Fruit fly (Drosophila melanogaster): ENCODE data around the gene GstD2.

Gene GstD2

DNA sequence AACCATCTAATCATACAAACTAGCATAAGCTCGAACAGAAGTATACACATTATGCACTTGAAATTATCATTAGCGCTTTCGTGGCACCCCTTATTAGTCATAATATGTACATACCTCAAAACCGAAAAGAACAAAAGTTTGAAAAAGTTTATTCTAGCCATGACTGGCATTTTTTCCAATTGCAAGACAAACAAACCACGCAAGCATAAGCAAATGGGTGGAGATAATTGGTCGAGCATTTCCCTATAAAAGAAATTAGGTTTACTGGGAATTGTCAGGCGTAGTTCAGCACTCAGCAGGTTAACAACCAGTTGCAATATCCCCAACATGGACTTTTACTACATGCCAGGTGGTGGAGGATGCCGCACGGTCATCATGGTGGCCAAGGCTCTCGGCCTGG is at the start of gene GstD2:
GstD2 (plus strand) TSS at position 301 of the 400 bp plus-strand sequence.
- no peak for TF ChIP-seq CG14655 (GFP tag; optimal IDR thresholded peaks at IDR 0.05)
- TF ChIP-seq Snoo (tag; optimal IDR thresholded peaks at IDR 0.05) = no peak
- TF ChIP-seq gl (tag; optimal IDR thresholded peaks at IDR 0.05) = no peak
- no peak for TF ChIP-seq fd96Ca (GFP tag; IDR thresholded peaks at IDR 0.05)
- no peak for TF ChIP-seq CG9948 (tag; optimal IDR thresholded peaks at IDR 0.05)
- no peak for TF ChIP-seq CG8301 (tag; optimal IDR thresholded peaks at IDR 0.05)
- TF ChIP-seq Ets98B (GFP tag; IDR thresholded peaks at IDR 0.05) = no peak
- no peak for TF ChIP-seq CG17806 (tag; optimal IDR thresholded peaks at IDR 0.05)
- no peak for TF ChIP-seq CG15710 (tag; optimal IDR thresholded peaks at IDR 0.05)

DNA sequence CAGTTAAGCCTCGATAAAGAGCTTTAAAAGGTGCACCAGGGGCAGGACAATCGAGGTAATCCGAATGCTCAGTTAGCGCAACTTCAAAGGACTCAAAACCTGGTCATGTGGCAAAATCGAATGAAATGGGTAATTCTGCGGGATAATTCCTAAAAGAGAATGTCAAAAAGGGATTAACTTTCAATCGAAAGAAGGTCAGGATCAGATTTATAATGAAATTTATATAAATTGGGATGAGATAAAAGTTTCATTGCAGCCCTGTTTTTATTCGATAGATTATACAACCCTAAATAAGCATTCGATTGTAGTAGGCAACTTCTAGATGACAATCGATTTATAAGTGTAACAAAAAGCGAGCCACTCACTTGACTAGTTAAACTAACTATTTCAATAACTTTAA is 48.5 kb upstream of the GstD2 start, which contains the start of gene CG10013:
CG10013 (plus strand) TSS at position 301 of the 400 bp plus-strand sequence.
- TF ChIP-seq CG17806 (tag; optimal IDR thresholded peaks at IDR 0.05) (no peak), CG32121 (GFP tag; IDR thresholded peaks at IDR 0.05) (no peak), CG15710 (tag; optimal IDR thresholded peaks at IDR 0.05) (no peak), rn (GFP tag; IDR thresholded peaks at IDR 0.05) (no peak), EcR (GFP tag; optimal IDR thresholded peaks at IDR 0.05) (no peak)

DNA sequence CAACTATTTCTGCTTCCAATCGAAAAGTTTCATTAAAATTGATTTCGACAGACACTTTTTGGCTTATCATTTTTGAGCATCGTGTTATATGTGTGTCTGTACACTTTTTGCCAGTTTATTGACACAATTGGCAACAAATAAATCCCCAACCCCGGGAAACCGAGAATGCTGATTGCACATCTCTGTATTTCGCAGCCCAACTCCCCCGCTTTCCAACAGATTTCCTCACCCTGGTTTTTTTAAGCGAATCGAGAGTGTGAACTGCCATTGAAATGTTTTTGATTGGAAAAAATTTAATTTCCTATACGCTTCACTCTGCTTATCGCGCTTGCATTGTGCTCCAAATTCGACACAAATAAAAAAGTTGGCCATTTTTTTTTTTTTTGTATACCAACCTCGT is 44.9 kb upstream of the GstD2 start:
- no peak for TF ChIP-seq Pif1B (GFP tag; optimal IDR thresholded peaks at IDR 0.05)
- TF ChIP-seq CG14655 (GFP tag; optimal IDR thresholded peaks at IDR 0.05) = no peak
- TF ChIP-seq EcR (GFP tag; optimal IDR thresholded peaks at IDR 0.05) = no peak
- no peak for TF ChIP-seq CG15710 (tag; optimal IDR thresholded peaks at IDR 0.05)
- no peak for TF ChIP-seq CG8301 (tag; optimal IDR thresholded peaks at IDR 0.05)
- TF ChIP-seq fd96Ca (GFP tag; IDR thresholded peaks at IDR 0.05) = no peak
- no peak for TF ChIP-seq CG12605 (GFP tag; IDR thresholded peaks at IDR 0.05)
- TF ChIP-seq D1 (tag; optimal IDR thresholded peaks at IDR 0.05) = no peak
- TF ChIP-seq CG17806 (tag; optimal IDR thresholded peaks at IDR 0.05) = no peak
- TF ChIP-seq Snoo (tag; optimal IDR thresholded peaks at IDR 0.05) = no peak
- TF ChIP-seq CG10348 (GFP tag; IDR thresholded peaks at IDR 0.05) = no peak
- TF ChIP-seq gl (tag; optimal IDR thresholded peaks at IDR 0.05) = no peak
- no peak for TF ChIP-seq CG32121 (GFP tag; IDR thresholded peaks at IDR 0.05)
- no peak for TF ChIP-seq CG34367 (tag; optimal IDR thresholded peaks at IDR 0.05)
- TF ChIP-seq rn (GFP tag; IDR thresholded peaks at IDR 0.05) = no peak
- TF ChIP-seq CG4496 (GFP tag; IDR thresholded peaks at IDR 0.05) = no peak
- TF ChIP-seq CG9948 (tag; optimal IDR thresholded peaks at IDR 0.05) = no peak
- no peak for TF ChIP-seq CG13204 (GFP tag; optimal IDR thresholded peaks at IDR 0.05)
- TF ChIP-seq CG8159 (tag; optimal IDR thresholded peaks at IDR 0.05) = no peak

- TF ChIP-seq CG13204 (GFP tag; optimal IDR thresholded peaks at IDR 0.05) = no peak
- TF ChIP-seq CG8301 (tag; optimal IDR thresholded peaks at IDR 0.05) = no peak
- TF ChIP-seq CG9948 (tag; optimal IDR thresholded peaks at IDR 0.05) = no peak
- no peak for TF ChIP-seq rn (GFP tag; IDR thresholded peaks at IDR 0.05)
- TF ChIP-seq gl (tag; optimal IDR thresholded peaks at IDR 0.05) = no peak
- TF ChIP-seq CG34367 (tag; optimal IDR thresholded peaks at IDR 0.05) = no peak
- TF ChIP-seq CG4496 (GFP tag; IDR thresholded peaks at IDR 0.05) = no peak
- TF ChIP-seq CG32121 (GFP tag; IDR thresholded peaks at IDR 0.05) = no peak
- no peak for TF ChIP-seq CG12605 (GFP tag; IDR thresholded peaks at IDR 0.05)
Observed at dm6 chr3R:12329827-12330226, 41.9 kb upstream of the GstD2 start.

- TF ChIP-seq CG17806 (tag; optimal IDR thresholded peaks at IDR 0.05) = no peak
- TF ChIP-seq Snoo (tag; optimal IDR thresholded peaks at IDR 0.05) = no peak
- no peak for TF ChIP-seq rn (GFP tag; IDR thresholded peaks at IDR 0.05)
- no peak for TF ChIP-seq CG10348 (GFP tag; IDR thresholded peaks at IDR 0.05)
- no peak for TF ChIP-seq CG32121 (GFP tag; IDR thresholded peaks at IDR 0.05)
- TF ChIP-seq CG14655 (GFP tag; optimal IDR thresholded peaks at IDR 0.05) = no peak
- TF ChIP-seq CG15710 (tag; optimal IDR thresholded peaks at IDR 0.05) = no peak
- TF ChIP-seq CG9948 (tag; optimal IDR thresholded peaks at IDR 0.05) = no peak
- no peak for TF ChIP-seq gl (tag; optimal IDR thresholded peaks at IDR 0.05)
- TF ChIP-seq Ets98B (GFP tag; IDR thresholded peaks at IDR 0.05) = no peak
- no peak for TF ChIP-seq D1 (tag; optimal IDR thresholded peaks at IDR 0.05)
- TF ChIP-seq Pif1B (GFP tag; optimal IDR thresholded peaks at IDR 0.05) = no peak
- no peak for TF ChIP-seq CG13204 (GFP tag; optimal IDR thresholded peaks at IDR 0.05)
- no peak for TF ChIP-seq CG8159 (tag; optimal IDR thresholded peaks at IDR 0.05)
- TF ChIP-seq CG12605 (GFP tag; IDR thresholded peaks at IDR 0.05) = no peak
- no peak for TF ChIP-seq CG34367 (tag; optimal IDR thresholded peaks at IDR 0.05)
- no peak for TF ChIP-seq EcR (GFP tag; optimal IDR thresholded peaks at IDR 0.05)
Observed at dm6 chr3R:12341374-12341773, 30.4 kb upstream of the GstD2 start, which contains the start of gene Sgsf. Gene Sgsf (plus strand): TSS chr3R:12341674.

DNA sequence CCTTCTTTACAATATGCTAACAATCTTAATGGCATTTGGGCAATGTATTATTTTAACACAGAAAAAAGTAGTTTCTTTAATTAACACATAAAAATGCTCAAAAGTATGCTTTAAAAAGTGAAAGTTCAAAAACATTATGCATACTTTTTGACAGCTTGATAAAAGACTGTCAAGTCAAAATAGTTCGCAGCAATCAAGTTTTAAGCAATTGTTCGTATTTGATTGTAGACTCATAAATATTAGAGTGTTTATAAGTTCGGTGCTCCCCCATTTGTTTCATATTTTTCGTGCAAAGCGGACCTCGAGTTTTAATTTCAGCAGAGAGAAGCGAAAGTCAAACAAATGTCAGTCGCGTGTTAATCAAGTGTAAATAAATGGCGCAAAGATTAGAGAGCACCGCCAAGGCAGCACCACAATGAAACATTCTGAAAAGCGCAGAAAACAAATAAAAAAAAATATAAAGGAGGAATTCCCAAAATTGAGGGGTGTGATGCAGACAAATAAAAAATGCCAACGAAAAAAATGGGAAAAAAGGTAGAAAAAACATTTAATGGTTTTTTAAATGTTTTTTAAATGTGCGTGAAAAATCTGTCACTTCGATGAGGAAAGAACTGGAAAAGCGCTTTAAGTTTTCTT is 26.7 kb upstream of the GstD2 start:
- TF ChIP-seq CG8301 (tag; optimal IDR thresholded peaks at IDR 0.05) = no peak
- TF ChIP-seq Pif1A (GFP tag; optimal IDR thresholded peaks at IDR 0.05) = no peak
- no peak for TF ChIP-seq D1 (tag; optimal IDR thresholded peaks at IDR 0.05)
- TF ChIP-seq fd96Ca (GFP tag; IDR thresholded peaks at IDR 0.05) = no peak

DNA sequence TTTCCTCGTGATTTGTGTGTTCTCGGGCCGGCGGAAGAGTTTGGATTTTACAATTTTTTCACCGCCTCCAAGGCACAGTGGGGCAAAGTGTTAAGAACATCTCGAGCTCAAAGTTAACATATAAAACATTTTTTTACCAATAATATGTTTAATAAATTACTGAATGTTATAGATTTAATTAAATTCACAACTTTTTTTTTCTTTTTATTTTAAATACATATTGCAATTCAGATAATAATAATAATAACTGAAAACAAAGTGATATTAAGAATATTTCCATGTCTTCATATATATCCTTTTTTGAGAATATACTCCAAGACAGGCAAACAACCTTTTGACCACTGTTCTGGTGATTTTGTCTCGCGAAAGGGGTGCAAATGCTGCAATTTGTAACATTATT is 25.8 kb upstream of the GstD2 start:
- TF ChIP-seq D1 (tag; optimal IDR thresholded peaks at IDR 0.05) = no peak
- TF ChIP-seq CG8159 (tag; optimal IDR thresholded peaks at IDR 0.05) = peak; percentile 15
- no peak for TF ChIP-seq Pif1A (GFP tag; optimal IDR thresholded peaks at IDR 0.05)
- TF ChIP-seq CG32121 (GFP tag; IDR thresholded peaks at IDR 0.05) = no peak
